Fruit fly (Drosophila melanogaster): ENCODE results near the gene lds.

lds gene

dm6 chr3R:7892246-7893000, 27.8 kb upstream of the lds start (continued):
- TF ChIP-seq CG7271 (tag; optimal IDR thresholded peaks at IDR 0.05), result no peak
- no peak for TF ChIP-seq CG11723 (GFP tag; optimal IDR thresholded peaks at IDR 0.05)
- TF ChIP-seq CG31441 (GFP tag; IDR thresholded peaks at IDR 0.05), result 0 out of 2 replicates have a peak, but pooled peaks have one; percentile 16
- no peak for TF ChIP-seq onecut (GFP tag; IDR thresholded peaks at IDR 0.05)
- no peak for TF ChIP-seq CG11398 (GFP tag; optimal IDR thresholded peaks at IDR 0.05)
- TF ChIP-seq Blimp-1 (GFP tag; optimal IDR thresholded peaks at IDR 0.05), result no peak
- peak; percentile 62 for TF ChIP-seq Taf1 (GFP tag; IDR thresholded peaks at IDR 0.05)
- no peak for TF ChIP-seq CG1602 (GFP tag; optimal IDR thresholded peaks at IDR 0.05)
- no peak for TF ChIP-seq jing (GFP tag; optimal IDR thresholded peaks at IDR 0.05)
- no peak for TF ChIP-seq CG12299 (tag; optimal IDR thresholded peaks at IDR 0.05)
- no peak for TF ChIP-seq Myb (GFP tag; optimal IDR thresholded peaks at IDR 0.05)
- TF ChIP-seq inv (GFP tag; IDR thresholded peaks at IDR 0.05; ENCODE audit: partially characterized antibody), result no peak
- no peak for TF ChIP-seq sr (GFP tag; IDR thresholded peaks at IDR 0.05)
- no peak for TF ChIP-seq eyg (GFP tag; optimal IDR thresholded peaks at IDR 0.05)
- TF ChIP-seq hb (GFP tag; IDR thresholded peaks at IDR 0.05; ENCODE audit: partially characterized antibody), result no peak
- peak; percentile 66 for TF ChIP-seq CG11456 (GFP tag; IDR thresholded peaks at IDR 0.05)
- TF ChIP-seq D19B (GFP tag; optimal IDR thresholded peaks at IDR 0.05), result peak; percentile 56
- TF ChIP-seq PHDP (tag; optimal IDR thresholded peaks at IDR 0.05), result peak; percentile 21
- no peak for TF ChIP-seq CG13624 (GFP tag; optimal IDR thresholded peaks at IDR 0.05)
- TF ChIP-seq ranshi (GFP tag; IDR thresholded peaks at IDR 0.05), result no peak; the same call in 1 of the 2 replicates
- no peak for TF ChIP-seq CG31365 (tag; optimal IDR thresholded peaks at IDR 0.05)
- no peak for TF ChIP-seq sens (GFP tag)
- TF ChIP-seq CG4424 (GFP tag; optimal IDR thresholded peaks at IDR 0.05), result no peak
- TF ChIP-seq B-H1 (GFP tag; IDR thresholded peaks at IDR 0.05), result peak; percentile 38
- no peak for TF ChIP-seq prd (optimal IDR thresholded peaks at IDR 0.05)
- TF ChIP-seq prd (GFP tag; IDR thresholded peaks at IDR 0.05), result peak; percentile 61
- TF ChIP-seq vfl (GFP tag; optimal IDR thresholded peaks at IDR 0.05), result no peak
- TF ChIP-seq Dref (GFP tag; IDR thresholded peaks at IDR 0.05), result no peak
- no peak for TF ChIP-seq Doc3 (GFP tag; IDR thresholded peaks at IDR 0.05; ENCODE audit: partially characterized antibody)
- no peak for TF ChIP-seq ase (GFP tag; IDR thresholded peaks at IDR 0.05)
- TF ChIP-seq CG11695 (GFP tag; IDR thresholded peaks at IDR 0.05), result no peak
- no peak; the same call in none of the 2 replicates for TF ChIP-seq HLH3B (GFP tag; IDR thresholded peaks at IDR 0.05)
- TF ChIP-seq Ada2b (GFP tag; IDR thresholded peaks at IDR 0.05), result peak; percentile 61
- peak; percentile 50; the same call in 1 of the 2 replicates for TF ChIP-seq MBD-R2 (GFP tag; IDR thresholded peaks at IDR 0.05)
- no peak for TF ChIP-seq CG32772 (GFP tag; IDR thresholded peaks at IDR 0.05)
- TF ChIP-seq CG15696 (tag; optimal IDR thresholded peaks at IDR 0.05), result no peak
- no peak for TF ChIP-seq Scr (GFP tag; IDR thresholded peaks at IDR 0.05; ENCODE audit: partially characterized antibody)
- TF ChIP-seq CG11504 (tag; optimal IDR thresholded peaks at IDR 0.05), result peak; percentile 75
- peak; percentile 20; the same call in 1 of the 2 replicates for TF ChIP-seq seq (GFP tag; IDR thresholded peaks at IDR 0.05)
- TF ChIP-seq CG8290 (GFP tag; optimal IDR thresholded peaks at IDR 0.05), result no peak
- peak; percentile 29 to 52 for TF ChIP-seq CG8290 (tag; optimal IDR thresholded peaks at IDR 0.05)
- peak; percentile 54; the same call in 2 of the 3 replicates for TF ChIP-seq tgo (GFP tag; IDR thresholded peaks at IDR 0.05)
- TF ChIP-seq corto (GFP tag; optimal IDR thresholded peaks at IDR 0.05), result no peak
- no peak for TF ChIP-seq Nf-YA (GFP tag; IDR thresholded peaks at IDR 0.05)
- TF ChIP-seq nerfin-2 (GFP tag; IDR thresholded peaks at IDR 0.05; ENCODE audit: partially characterized antibody), result no peak
- no peak for TF ChIP-seq Ets65A (GFP tag)
- TF ChIP-seq CG7556 (GFP tag; optimal IDR thresholded peaks at IDR 0.05), result peak; percentile 31
- no peak for TF ChIP-seq CG2116 (GFP tag; optimal IDR thresholded peaks at IDR 0.05)
- peak; percentile 56 for TF ChIP-seq CG2120 (GFP tag; optimal IDR thresholded peaks at IDR 0.05)
- no peak for TF ChIP-seq fd96Cb (tag; optimal IDR thresholded peaks at IDR 0.05)
- no peak for TF ChIP-seq CG2889 (GFP tag; IDR thresholded peaks at IDR 0.05)

All from whole organism, embryonic.